Fruit fly (Drosophila melanogaster) whole organism, pupa: ENCODE results near the gene CG43965.

Experiments used
- CG12605 ChIP-seq: fragments of 200-800 bp; sonication (Bioruptor generic); IDR thresholded peaks from 2 replicates; pipeline ENCODE4 v1.3.6; 2022; ENCODE audit warnings: missing biosample characterization, missing genetic modification characterization
- CG9948 ChIP-seq: fragments of 200-800 bp; sonication (Bioruptor generic); optimal IDR thresholded peaks from 2 replicates; lab custom pipeline; 2018; ENCODE audit warnings: missing biosample characterization, mild to moderate bottlenecking, missing genetic modification characterization, moderate library complexity
- EcR ChIP-seq: fragments of 200-800 bp; sonication (Bioruptor generic); optimal IDR thresholded peaks from 3 replicates; lab custom pipeline; 2019; ENCODE audit warnings: missing biosample characterization, missing genetic modification characterization, mild to moderate bottlenecking, moderate library complexity, missing genetic modification reagents
- Snoo ChIP-seq: fragments of 200-800 bp; sonication (Bioruptor generic); optimal IDR thresholded peaks from 3 replicates; lab custom pipeline; 2017; ENCODE audit warnings: missing biosample characterization, mild to moderate bottlenecking, missing genetic modification characterization, inconsistent platforms
- fd96Ca ChIP-seq: fragments of 200-800 bp; sonication (Bioruptor generic); IDR thresholded peaks from 3 replicates; pipeline ENCODE4 v1.3.6; 2022; ENCODE audit warnings: missing biosample characterization, missing genetic modification characterization

DNA sequence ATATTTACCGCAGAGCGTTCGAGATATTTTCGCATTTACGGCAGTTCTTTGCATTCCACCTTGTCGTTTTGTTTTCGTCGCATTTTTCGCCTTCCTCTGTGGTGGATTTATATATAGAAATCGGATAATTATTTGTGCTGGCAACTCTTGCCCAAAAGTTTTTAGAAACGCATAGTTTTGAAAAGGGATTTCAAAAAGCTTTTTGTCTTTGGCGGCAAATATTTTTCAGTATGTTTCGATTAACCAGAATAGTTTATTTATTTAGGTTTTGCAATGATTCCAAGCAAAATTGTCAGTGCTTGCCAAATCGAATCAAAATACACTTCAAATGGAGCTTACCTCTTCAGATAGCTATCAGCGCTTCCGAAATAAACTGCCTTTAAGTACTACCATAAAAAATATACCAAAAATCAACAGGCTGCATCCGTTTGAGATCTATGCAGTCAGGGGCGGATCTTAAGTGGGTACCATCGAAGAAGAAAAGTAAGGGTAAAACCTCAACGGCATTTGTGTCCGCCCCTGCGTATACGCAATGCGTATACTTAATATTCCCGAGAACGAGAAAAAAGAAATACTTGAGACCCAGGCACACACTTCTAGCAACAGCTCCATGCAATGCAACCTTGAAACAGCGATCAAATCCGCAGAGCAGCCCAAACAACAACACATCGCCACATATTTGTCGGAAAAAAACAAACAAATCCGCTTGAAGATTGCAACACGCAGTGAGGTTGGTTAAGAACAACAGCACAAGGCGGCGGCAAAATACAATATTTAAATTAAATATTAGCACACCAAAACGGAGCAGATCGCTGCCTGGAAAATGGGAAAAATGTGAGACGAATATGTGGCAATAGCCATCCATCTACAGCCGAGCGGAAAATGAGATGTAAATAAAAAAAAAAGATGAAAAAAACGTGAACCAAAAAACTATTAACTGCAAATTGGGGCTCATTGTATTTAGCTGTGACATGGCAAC is 24.4 kb upstream of the CG43965 start, which contains the start of gene CG13306:
- TF ChIP-seq EcR (no peak), CG9948 (tag; lab: Kevin White, UChicago) (no peak), fd96Ca (GFP tag; lab: Robert Waterston, UW) (0 out of 3 replicates have a peak, but pooled peaks have one; percentile 21), Snoo (tag; lab: Kevin White, UChicago) (no peak), CG12605 (GFP tag; lab: Robert Waterston, UW) (no peak)
